Fruit fly (Drosophila melanogaster) S2 (cell line): ENCODE results near the gene Tk.

Source experiments
- CG8478 ChIP-seq: fragments of >200 bp; optimal IDR thresholded peaks from 2 replicates; lab custom pipeline; 2018
- CTCF ChIP-seq, 2 experiments: fragments of >200 bp; optimal IDR thresholded peaks; 2 replicates each; lab custom pipeline; 2018

dm6 chr3R:11969217-11969616, 36.1 kb downstream of the Tk start:
- TF ChIP-seq CG8478 (lab: Kevin White, UChicago) (no peak), CTCF (optimal IDR thresholded peaks at IDR 0.05; lab: Kevin White, UChicago) (no peak)
